Worm (Caenorhabditis elegans) whole organism, L1 larva: Measurements from ENCODE around the gene ZK470.6.

Experiments
- C04F5.9 ChIP-seq: sonication (generic microtip); optimal IDR thresholded peaks from 2 replicates; lab custom pipeline; 2016; ENCODE audit warnings: missing genetic modification characterization, missing compliant biosample characterization
- C16A3.4 ChIP-seq: fragments of 150-350 bp; optimal IDR thresholded peaks from 2 replicates; lab custom pipeline; 2014; ENCODE audit warnings: missing biosample characterization, missing genetic modification characterization
- F16B12.6 ChIP-seq: fragments of 150-350 bp; optimal IDR thresholded peaks from 2 replicates; lab custom pipeline; 2014; ENCODE audit warnings: missing biosample characterization, missing genetic modification characterization
- aha-1 ChIP-seq: fragments of 150-350 bp; optimal IDR thresholded peaks from 2 replicates; lab custom pipeline; 2014; ENCODE audit warnings: missing biosample characterization, missing genetic modification characterization
- aly-2 ChIP-seq: fragments of 150-350 bp; optimal IDR thresholded peaks from 2 replicates; lab custom pipeline; 2014; ENCODE audit warnings: missing biosample characterization, missing genetic modification characterization
- ceh-88 ChIP-seq: fragments of 200-800 bp; sonication (Bioruptor generic); IDR thresholded peaks from 2 replicates; pipeline ENCODE4 v1.3.6; 2022; ENCODE audit warnings: missing genetic modification characterization, missing compliant biosample characterization
- ceh-90 ChIP-seq: sonication (generic microtip); optimal IDR thresholded peaks from 2 replicates; lab custom pipeline; 2016; ENCODE audit warnings: missing genetic modification characterization, missing compliant biosample characterization
- ces-1 ChIP-seq: fragments of 150-350 bp; optimal IDR thresholded peaks from 2 replicates; lab custom pipeline; 2014; ENCODE audit warnings: missing biosample characterization, missing genetic modification reagents, missing genetic modification characterization
- dpl-1 ChIP-seq, 3 experiments: fragments of 150-350 bp in 2 of 3; sonication (generic microtip) in 1 of 3; optimal IDR thresholded peaks; 2 replicates each; lab custom pipeline; 2014 to 2017; ENCODE audit warnings: missing biosample characterization in 3 of 3, missing genetic modification characterization in 3 of 3, missing genetic modification reagents in 3 of 3
- efl-1 ChIP-seq, 4 experiments: fragments of 150-350 bp; optimal IDR thresholded peaks in 3 of 4; peaks in 1 of 4; 1 replicate in 1 of 4; 2 replicates in 3 of 4; lab custom pipeline; 2014; ENCODE audit warnings: missing biosample characterization in 2 of 4, missing genetic modification characterization in 2 of 4, missing genetic modification reagents in 2 of 4
- egl-27 ChIP-seq, 2 experiments: fragments of 150-350 bp in 1 of 2; sonication (generic microtip); optimal IDR thresholded peaks; 3 replicates each; lab custom pipeline; 2017 to 2018; ENCODE audit warnings: missing biosample characterization in 2 of 2, missing genetic modification characterization in 2 of 2, missing genetic modification reagents in 2 of 2
- elt-2 ChIP-seq: sonication (generic microtip); optimal IDR thresholded peaks from 2 replicates; lab custom pipeline; 2016; ENCODE audit warnings: missing genetic modification characterization, mild to moderate bottlenecking, inconsistent platforms, missing compliant biosample characterization, missing genetic modification reagents
- elt-3 ChIP-seq, 6 experiments: fragments of 150-350 bp in 1 of 6; sonication (generic microtip); optimal IDR thresholded peaks; 2 replicates each; lab custom pipeline; 2017 to 2018; ENCODE audit warnings: missing biosample characterization in 6 of 6, missing genetic modification characterization in 6 of 6, inconsistent platforms in 1 of 6
- ets-5 ChIP-seq: fragments of 200-800 bp; sonication (Bioruptor generic); IDR thresholded peaks from 2 replicates; pipeline ENCODE4 v1.3.6; 2022; ENCODE audit warnings: missing genetic modification characterization, missing compliant biosample characterization
- fkh-8 ChIP-seq: sonication (generic microtip); optimal IDR thresholded peaks from 2 replicates; lab custom pipeline; 2016; ENCODE audit warnings: mild to moderate bottlenecking, missing genetic modification characterization, missing compliant biosample characterization
- grh-1 ChIP-seq: fragments of 200-800 bp; sonication (Bioruptor generic); IDR thresholded peaks from 2 replicates; pipeline ENCODE4 v1.3.6; 2022; ENCODE audit warnings: missing genetic modification reagents, missing genetic modification characterization, missing compliant biosample characterization
- hlh-4 ChIP-seq: sonication (generic microtip); optimal IDR thresholded peaks from 2 replicates; lab custom pipeline; 2016; ENCODE audit warnings: mild to moderate bottlenecking, missing genetic modification characterization, missing compliant biosample characterization
- lin-13 ChIP-seq: fragments of 150-350 bp; optimal IDR thresholded peaks from 2 replicates; lab custom pipeline; 2014; ENCODE audit warnings: missing biosample characterization, missing genetic modification reagents, missing genetic modification characterization
- lin-14 ChIP-seq: fragments of 200-800 bp; sonication (Bioruptor generic); optimal IDR thresholded peaks from 2 replicates; lab custom pipeline; 2018; ENCODE audit warnings: mild to moderate bottlenecking, missing genetic modification characterization, moderate library complexity, missing compliant biosample characterization
- lin-15B ChIP-seq: fragments of 150-350 bp; sonication (generic microtip); optimal IDR thresholded peaks from 3 replicates; lab custom pipeline; 2014; ENCODE audit warnings: missing biosample characterization, missing genetic modification characterization
- lin-35 ChIP-seq, 2 experiments: fragments of 150-350 bp; optimal IDR thresholded peaks; 2 replicates each; lab custom pipeline; 2014; ENCODE audit warnings: missing biosample characterization in 2 of 2, missing genetic modification characterization in 2 of 2, missing genetic modification reagents in 2 of 2
- lin-39 ChIP-seq: fragments of 150-350 bp; optimal IDR thresholded peaks from 2 replicates; lab custom pipeline; 2014; ENCODE audit warnings: missing biosample characterization, missing genetic modification reagents, missing genetic modification characterization
- lir-3 ChIP-seq: sonication (generic microtip); optimal IDR thresholded peaks from 2 replicates; lab custom pipeline; 2016; ENCODE audit warnings: mild to moderate bottlenecking, missing genetic modification characterization, moderate library complexity, missing compliant biosample characterization; ENCODE audit not compliant: poor library complexity
- lsy-2 ChIP-seq, 2 experiments: fragments of 150-350 bp; optimal IDR thresholded peaks; 2 replicates each; lab custom pipeline; 2014; ENCODE audit warnings: missing biosample characterization in 2 of 2, missing genetic modification characterization in 2 of 2
- mdl-1 ChIP-seq, 2 experiments: fragments of 150-350 bp; optimal IDR thresholded peaks; 2 replicates each; lab custom pipeline; 2014 to 2017; ENCODE audit warnings: missing biosample characterization in 2 of 2, missing genetic modification characterization in 2 of 2, inconsistent platforms in 1 of 2
- mef-2 ChIP-seq: fragments of 150-350 bp; optimal IDR thresholded peaks from 2 replicates; lab custom pipeline; 2014; ENCODE audit warnings: missing biosample characterization, missing genetic modification characterization
- mep-1 ChIP-seq: fragments of 150-350 bp; optimal IDR thresholded peaks from 2 replicates; lab custom pipeline; 2014; ENCODE audit warnings: missing biosample characterization, missing genetic modification characterization
- nhr-19 ChIP-seq: fragments of 200-800 bp; sonication (Bioruptor generic); conservative IDR thresholded peaks from 2 replicates; pipeline ENCODE4 v1.3.6; 2022; ENCODE audit warnings: missing genetic modification characterization, missing compliant biosample characterization
- nhr-20 ChIP-seq: sonication (generic microtip); optimal IDR thresholded peaks from 2 replicates; lab custom pipeline; 2016; ENCODE audit warnings: mild to moderate bottlenecking, missing genetic modification characterization, missing compliant biosample characterization
- nhr-237 ChIP-seq: fragments of 150-350 bp; optimal IDR thresholded peaks from 2 replicates; lab custom pipeline; 2014; ENCODE audit warnings: missing biosample characterization, missing genetic modification characterization
- nhr-28 ChIP-seq: fragments of 150-350 bp; optimal IDR thresholded peaks from 2 replicates; lab custom pipeline; 2014; ENCODE audit warnings: missing biosample characterization, missing genetic modification characterization
- nhr-71 ChIP-seq: sonication (generic microtip); optimal IDR thresholded peaks from 2 replicates; lab custom pipeline; 2016; ENCODE audit warnings: mild to moderate bottlenecking, missing genetic modification characterization, moderate library complexity, missing compliant biosample characterization
- nhr-77 ChIP-seq: fragments of 150-350 bp; optimal IDR thresholded peaks from 2 replicates; lab custom pipeline; 2014; ENCODE audit warnings: missing biosample characterization, missing genetic modification characterization
- nhr-85 ChIP-seq: sonication (generic microtip); peaks from one replicate; lab custom pipeline; 2016; ENCODE audit warnings: missing genetic modification characterization, inconsistent platforms, missing compliant biosample characterization
- nhr-90 ChIP-seq: sonication (generic microtip); optimal IDR thresholded peaks from 2 replicates; lab custom pipeline; 2016; ENCODE audit warnings: mild to moderate bottlenecking, missing genetic modification characterization, missing compliant biosample characterization; ENCODE audit not compliant: poor library complexity
- pag-3 ChIP-seq: sonication (generic microtip); optimal IDR thresholded peaks from 2 replicates; lab custom pipeline; 2017; ENCODE audit warnings: missing genetic modification characterization, mild to moderate bottlenecking, missing compliant biosample characterization, antibody characterized with exemption, borderline replicate concordance; ENCODE audit not compliant: insufficient read depth
- rnt-1 ChIP-seq: sonication (generic microtip); optimal IDR thresholded peaks from 2 replicates; lab custom pipeline; 2016; ENCODE audit warnings: mild to moderate bottlenecking, missing genetic modification characterization, moderate library complexity, missing compliant biosample characterization
- skn-1 ChIP-seq: fragments of 150-350 bp; optimal IDR thresholded peaks from 2 replicates; lab custom pipeline; 2014; ENCODE audit warnings: missing biosample characterization, missing genetic modification characterization
- snpc-4 ChIP-seq: fragments of 150-350 bp; optimal IDR thresholded peaks from 2 replicates; lab custom pipeline; 2014; ENCODE audit warnings: missing biosample characterization, missing genetic modification characterization
- snu-23 ChIP-seq: sonication (generic microtip); optimal IDR thresholded peaks from 2 replicates; lab custom pipeline; 2016; ENCODE audit warnings: missing genetic modification characterization, missing compliant biosample characterization
- sox-4 ChIP-seq: sonication (generic microtip); optimal IDR thresholded peaks from 2 replicates; lab custom pipeline; 2016; ENCODE audit warnings: missing genetic modification characterization, missing compliant biosample characterization
- tbx-2 ChIP-seq: sonication (generic microtip); optimal IDR thresholded peaks from 2 replicates; lab custom pipeline; 2016; ENCODE audit warnings: missing genetic modification characterization, missing compliant biosample characterization
- tlp-1 ChIP-seq: fragments of 150-350 bp; optimal IDR thresholded peaks from 2 replicates; lab custom pipeline; 2014; ENCODE audit warnings: missing biosample characterization, missing genetic modification characterization
- unc-30 ChIP-seq: sonication (generic microtip); optimal IDR thresholded peaks from 2 replicates; lab custom pipeline; 2017; ENCODE audit warnings: missing biosample characterization, missing genetic modification characterization
- unc-98 ChIP-seq: fragments of 200-800 bp; sonication (Bioruptor generic); IDR thresholded peaks from 2 replicates; pipeline ENCODE4 v1.3.6; 2022; ENCODE audit warnings: missing genetic modification characterization, missing compliant biosample characterization
- zag-1 ChIP-seq: fragments of 150-350 bp; optimal IDR thresholded peaks from 2 replicates; lab custom pipeline; 2014; ENCODE audit warnings: missing biosample characterization, missing genetic modification characterization
- ztf-11 ChIP-seq, 2 experiments: sonication (generic microtip); optimal IDR thresholded peaks; 2 replicates each; lab custom pipeline; 2016 to 2017; ENCODE audit warnings: missing genetic modification characterization in 2 of 2, missing biosample characterization in 1 of 2, missing compliant biosample characterization in 1 of 2
- ztf-4 ChIP-seq: fragments of 150-350 bp; optimal IDR thresholded peaks from 2 replicates; lab custom pipeline; 2014; ENCODE audit warnings: missing biosample characterization, missing genetic modification characterization

Gene ZK470.6

DNA sequence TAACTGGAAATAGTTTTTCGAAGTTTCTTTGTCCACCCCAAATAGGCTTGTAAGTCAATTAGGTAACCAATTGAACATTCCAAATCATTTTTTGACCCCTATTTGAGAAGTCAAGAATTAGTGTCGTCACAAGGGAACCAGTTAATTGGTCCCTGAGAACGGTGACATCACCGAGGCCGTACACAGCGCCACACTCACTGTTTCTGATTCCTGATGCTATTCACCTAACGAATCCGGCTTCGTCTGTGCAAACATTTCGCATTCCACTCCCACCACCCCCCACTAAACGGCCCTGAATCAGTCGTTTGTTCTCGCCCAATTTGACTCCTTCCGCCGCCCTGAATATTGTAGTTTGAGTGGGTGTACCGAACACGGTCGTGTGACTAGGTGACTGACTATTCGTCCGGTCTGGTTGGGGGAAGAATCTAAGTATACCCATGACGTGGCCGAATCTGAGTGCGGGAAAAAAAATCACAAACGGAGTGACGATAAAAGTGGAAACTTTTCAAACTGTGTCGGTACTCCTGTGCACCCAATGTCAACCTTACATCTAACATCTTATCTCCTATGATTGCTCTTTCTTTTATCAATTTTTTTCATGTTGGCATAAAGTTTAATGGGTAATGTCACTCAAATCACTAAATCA lies 33.0 kb downstream of the ZK470.6 start:
- TF ChIP-seq skn-1 (peak; percentile 53), elt-3 (tag; optimal IDR thresholded peaks at IDR 0.05; lab: Kevin White, UChicago) (peak in 2 of 6 experiments; percentile 6 to 22), mep-1 (peak; percentile 4), dpl-1 (GFP tag; optimal IDR thresholded peaks at IDR 0.05; lab: Kevin White, UChicago) (no peak), snu-23 (peak; percentile 2), nhr-20 (tag; lab: Kevin White, UChicago) (peak; percentile 33), efl-1 (optimal IDR thresholded peaks at IDR 0.05; lab: Kevin White, UChicago) (no peak), efl-1 (GFP tag; optimal IDR thresholded peaks at IDR 0.05 in 1 of 2; lab: Kevin White, UChicago) (peak in 1 of 2 experiments; percentile 92), nhr-28 (no peak), hlh-4 (tag; lab: Kevin White, UChicago) (no peak), elt-2 (tag; lab: Kevin White, UChicago) (peak; percentile 59), nhr-90 (tag; lab: Kevin White, UChicago) (peak; percentile 16), pag-3 (tag; lab: Kevin White, UChicago) (no peak), lin-14 (peak; percentile 57), tbx-2 (no peak), mef-2 (tag; lab: Kevin White, UChicago) (no peak), nhr-85 (peak; percentile 76), zag-1 (tag; lab: Kevin White, UChicago) (no peak), mdl-1 (tag; optimal IDR thresholded peaks at IDR 0.05; lab: Kevin White, UChicago) (peak in 1 of 2 experiments; percentile 31), nhr-71 (tag; lab: Kevin White, UChicago) (peak; percentile 28), lin-35 (GFP tag; optimal IDR thresholded peaks at IDR 0.05; lab: Kevin White, UChicago) (peak in 1 of 2 experiments; percentile 60), lin-39 (tag; lab: Kevin White, UChicago) (no peak), rnt-1 (tag; lab: Kevin White, UChicago) (peak; percentile 34), ces-1 (no peak), tlp-1 (tag; lab: Kevin White, UChicago) (no peak), unc-98 (GFP tag; lab: Robert Waterston, UW) (0 out of 2 replicates have a peak, but pooled peaks have one; percentile 12)

DNA sequence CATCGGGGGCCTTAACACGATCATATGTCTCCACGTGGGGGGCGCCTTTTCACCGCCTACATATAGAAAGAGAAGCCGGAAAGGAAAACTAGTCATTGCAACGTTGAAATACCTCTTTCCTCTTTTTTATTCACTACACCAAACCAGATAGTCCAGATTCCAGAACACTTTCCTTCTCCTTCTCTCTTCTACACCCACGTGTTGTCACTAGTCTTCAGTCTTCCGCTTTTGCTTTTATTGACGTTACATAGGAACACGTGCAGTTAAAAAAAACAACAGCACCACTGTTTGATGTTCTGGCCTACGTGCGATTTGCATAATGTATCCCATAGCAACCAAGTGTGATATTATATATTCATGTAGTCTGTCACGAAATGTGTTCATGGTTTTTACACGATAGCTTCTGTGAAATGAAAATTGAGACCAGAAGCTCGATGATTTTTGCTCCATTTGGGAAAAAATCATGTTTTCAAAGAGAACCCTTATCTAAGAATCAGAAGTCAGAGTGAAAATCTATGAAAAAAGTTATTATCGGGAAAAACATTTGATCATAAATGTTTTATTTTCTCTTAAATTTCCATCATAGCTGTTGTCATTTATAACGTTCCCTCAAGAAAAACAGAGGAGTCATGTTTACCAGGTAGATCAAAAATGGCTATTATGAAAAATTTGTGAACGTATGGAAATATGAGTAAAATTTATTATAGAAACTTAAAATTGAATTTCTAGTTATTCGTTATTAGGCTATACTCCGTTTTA lies 33.9 kb downstream of the ZK470.6 start:
- TF ChIP-seq grh-1: no peak
- TF ChIP-seq efl-1 (optimal IDR thresholded peaks at IDR 0.05; lab: Kevin White, UChicago): no peak
- TF ChIP-seq efl-1 (GFP tag; optimal IDR thresholded peaks at IDR 0.05 in 1 of 2; lab: Kevin White, UChicago): peak in 1 of 2 experiments; percentile 50
- no peak for TF ChIP-seq aly-2 (tag; lab: Kevin White, UChicago)
- no peak for TF ChIP-seq snpc-4 (tag; lab: Kevin White, UChicago)
- no peak for TF ChIP-seq C16A3.4 (tag; lab: Kevin White, UChicago)
- TF ChIP-seq ets-5: no peak
- no peak for TF ChIP-seq C04F5.9 (tag; lab: Kevin White, UChicago)
- TF ChIP-seq fkh-8 (tag; lab: Kevin White, UChicago): peak; percentile 43
- TF ChIP-seq nhr-237: no peak
- no peak for TF ChIP-seq aha-1 (tag; lab: Kevin White, UChicago)
- TF ChIP-seq elt-2 (tag; lab: Kevin White, UChicago): no peak
- no peak for TF ChIP-seq lsy-2 (tag; optimal IDR thresholded peaks at IDR 0.05; lab: Kevin White, UChicago)
- TF ChIP-seq lin-39 (tag; lab: Kevin White, UChicago): no peak
- TF ChIP-seq lin-13: no peak
- TF ChIP-seq lin-35 (GFP tag; optimal IDR thresholded peaks at IDR 0.05; lab: Kevin White, UChicago): peak in 1 of 2 experiments; percentile 4
- TF ChIP-seq ztf-4 (tag; lab: Kevin White, UChicago): peak; percentile 51
- no peak for TF ChIP-seq nhr-19 (GFP tag; lab: Robert Waterston, UW)
- no peak for TF ChIP-seq ztf-11 (tag; optimal IDR thresholded peaks at IDR 0.05; lab: Kevin White, UChicago)
- TF ChIP-seq hlh-4 (tag; lab: Kevin White, UChicago): no peak
- TF ChIP-seq F16B12.6 (tag; lab: Kevin White, UChicago): no peak
- no peak for TF ChIP-seq unc-30 (tag; lab: Kevin White, UChicago)
- TF ChIP-seq sox-4 (tag; lab: Kevin White, UChicago): no peak
- no peak for TF ChIP-seq ceh-88 (GFP tag; lab: Robert Waterston, UW)
- no peak for TF ChIP-seq pag-3 (tag; lab: Kevin White, UChicago)
- TF ChIP-seq lin-15B (tag; lab: Kevin White, UChicago): no peak
- no peak for TF ChIP-seq nhr-71 (tag; lab: Kevin White, UChicago)
- no peak for TF ChIP-seq egl-27 (tag; optimal IDR thresholded peaks at IDR 0.05; lab: Kevin White, UChicago)
- no peak for TF ChIP-seq zag-1 (tag; lab: Kevin White, UChicago)
- TF ChIP-seq lir-3: no peak
- no peak for TF ChIP-seq nhr-77
- no peak for TF ChIP-seq ceh-90
